Worm (Caenorhabditis elegans) whole organism, young adult: ENCODE measurements around the gene srw-57.

Experiments
- F39B2.1 ChIP-seq: fragments of 200-800 bp; sonication (Bioruptor generic); IDR thresholded peaks from 2 replicates; pipeline ENCODE4 v1.3.6; 2022; ENCODE audit warnings: missing genetic modification reagents, missing genetic modification characterization, missing compliant biosample characterization
- F49E8.2 ChIP-seq: sonication (generic microtip); optimal IDR thresholded peaks from 3 replicates; lab custom pipeline; 2017; ENCODE audit warnings: missing genetic modification characterization, mild to moderate bottlenecking, missing compliant biosample characterization, antibody characterized with exemption, moderate library complexity; ENCODE audit not compliant: insufficient read depth
- bed-2 ChIP-seq: fragments of 200-800 bp; sonication (Bioruptor generic); IDR thresholded peaks from 2 replicates; pipeline ENCODE4 v1.3.6; 2022; ENCODE audit warnings: missing genetic modification reagents, missing genetic modification characterization, missing compliant biosample characterization
- die-1 ChIP-seq: sonication (generic microtip); optimal IDR thresholded peaks from 2 replicates; lab custom pipeline; 2016; ENCODE audit warnings: missing genotype, mild to moderate bottlenecking, missing genetic modification characterization, missing compliant biosample characterization
- efl-1 ChIP-seq: fragments of 150-350 bp; optimal IDR thresholded peaks from 2 replicates; lab custom pipeline; 2014; ENCODE audit warnings: missing biosample characterization, missing genetic modification reagents, missing genetic modification characterization
- lin-54 ChIP-seq: fragments of 200-800 bp; sonication (Bioruptor generic); optimal IDR thresholded peaks from 2 replicates; lab custom pipeline; 2018; ENCODE audit warnings: mild to moderate bottlenecking, missing genetic modification characterization, missing compliant biosample characterization
- mel-28 ChIP-seq: sonication (generic microtip); optimal IDR thresholded peaks from 2 replicates; lab custom pipeline; 2016; ENCODE audit warnings: borderline replicate concordance, mild to moderate bottlenecking, missing genetic modification characterization, missing compliant biosample characterization
- nfya-1 ChIP-seq: sonication (generic microtip); optimal IDR thresholded peaks from 2 replicates; lab custom pipeline; 2017; ENCODE audit warnings: antibody characterized with exemption, missing compliant biosample characterization, missing genetic modification characterization, borderline replicate concordance; ENCODE audit not compliant: insufficient read depth
- pbrm-1 ChIP-seq: fragments of 200-800 bp; sonication (Bioruptor generic); IDR thresholded peaks from 2 replicates; pipeline ENCODE4 v1.3.6; 2022; ENCODE audit warnings: missing genetic modification reagents, missing genetic modification characterization, missing compliant biosample characterization
- sea-2 ChIP-seq: fragments of 200-800 bp; sonication (Bioruptor generic); IDR thresholded peaks from 2 replicates; pipeline ENCODE4 v1.3.6; 2022; ENCODE audit warnings: missing genetic modification characterization, missing compliant biosample characterization
- unc-130 ChIP-seq: sonication (generic microtip); optimal IDR thresholded peaks from 2 replicates; lab custom pipeline; 2016; ENCODE audit warnings: missing genetic modification reagents, missing genetic modification characterization, missing compliant biosample characterization

DNA sequence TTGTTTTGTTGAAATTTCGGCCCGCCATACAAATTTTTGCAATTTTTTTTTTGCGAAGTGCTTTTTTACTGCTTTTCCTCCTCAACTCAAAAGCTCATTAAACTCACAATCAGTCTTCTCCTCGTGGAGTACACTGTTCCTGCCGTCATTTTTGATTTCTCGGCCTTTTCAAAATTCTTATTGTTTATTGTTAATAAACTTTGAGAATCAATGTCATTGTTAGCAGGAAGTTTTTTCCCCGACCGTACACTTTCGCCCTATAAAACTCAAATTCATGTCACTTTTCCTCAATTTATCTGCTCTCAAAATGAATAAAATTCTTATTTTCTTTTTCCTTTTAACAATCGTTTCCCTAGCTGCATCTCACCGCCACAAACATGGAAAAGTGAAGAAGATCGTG, 21.0 kb upstream of the srw-57 start, which contains the start of gene clec-232:
- TF ChIP-seq mel-28 (tag; lab: Kevin White, UChicago) (no peak), unc-130 (GFP tag; lab: Kevin White, UChicago) (no peak), die-1 (tag; lab: Kevin White, UChicago) (no peak), pbrm-1 (GFP tag; lab: Robert Waterston, UW) (no peak), efl-1 (no peak), F39B2.1 (GFP tag; lab: Robert Waterston, UW) (no peak), nfya-1 (tag; lab: Kevin White, UChicago) (no peak), F49E8.2 (no peak), bed-2 (GFP tag; lab: Robert Waterston, UW) (no peak), sea-2 (GFP tag; lab: Robert Waterston, UW) (no peak), lin-54 (GFP tag; lab: Kevin White, UChicago) (no peak)
